Worm (Caenorhabditis elegans) whole organism, late embryonic: ENCODE data around the gene F16G10.1.

Experiments
- F13H6.1 ChIP-seq: sonication (generic microtip); optimal IDR thresholded peaks from 2 replicates; lab custom pipeline; 2016; ENCODE audit warnings: missing genetic modification characterization, missing compliant biosample characterization
- ama-1 ChIP-seq: fragments of 150-350 bp; optimal IDR thresholded peaks from 2 replicates; lab custom pipeline; 2014
- dve-1 ChIP-seq: sonication (generic microtip); optimal IDR thresholded peaks from 2 replicates; lab custom pipeline; 2017; ENCODE audit warnings: antibody characterized with exemption, mild to moderate bottlenecking, missing genetic modification characterization, missing compliant biosample characterization
- fkh-10 ChIP-seq: fragments of 150-350 bp; optimal IDR thresholded peaks from 2 replicates; lab custom pipeline; 2014; ENCODE audit warnings: missing biosample characterization, missing genetic modification reagents, missing genetic modification characterization
- nfya-1 ChIP-seq: sonication (generic microtip); optimal IDR thresholded peaks from 2 replicates; lab custom pipeline; 2017; ENCODE audit warnings: missing genetic modification characterization, mild to moderate bottlenecking, missing compliant biosample characterization, antibody characterized with exemption, moderate library complexity
- nhr-11 ChIP-seq: fragments of 150-350 bp; optimal IDR thresholded peaks from 2 replicates; lab custom pipeline; 2014; ENCODE audit warnings: missing biosample characterization, missing genetic modification characterization
- pqm-1 ChIP-seq: sonication (generic microtip); optimal IDR thresholded peaks from 2 replicates; lab custom pipeline; 2016; ENCODE audit warnings: missing genetic modification characterization, missing compliant biosample characterization
- rnt-1 ChIP-seq: sonication (generic microtip); optimal IDR thresholded peaks from 2 replicates; lab custom pipeline; 2016; ENCODE audit warnings: missing genetic modification characterization, missing compliant biosample characterization

DNA sequence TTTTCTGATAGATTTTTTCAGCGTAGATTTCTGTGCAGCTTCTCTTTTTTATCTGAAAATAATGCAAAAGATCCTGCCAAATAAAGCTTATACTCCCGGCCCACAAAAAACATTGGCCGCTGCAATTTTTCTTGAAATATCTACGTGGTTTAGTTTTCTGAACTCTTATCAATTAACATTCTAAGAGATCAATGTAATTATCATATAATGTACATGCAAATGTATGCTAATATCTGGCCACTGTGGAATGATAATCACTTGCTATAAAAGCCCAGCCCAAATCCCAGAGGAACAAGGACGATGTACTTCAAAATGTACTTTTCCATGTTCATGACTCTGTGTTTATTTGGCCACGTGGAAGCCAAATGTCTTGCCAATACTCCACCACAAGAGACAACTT, 49.6 kb upstream of the F16G10.1 start, which contains the start of gene F43C11.2:
- TF ChIP-seq nhr-11 (tag; lab: Kevin White, UChicago) (no peak), fkh-10 (GFP tag; lab: Kevin White, UChicago) (no peak), dve-1 (tag; lab: Kevin White, UChicago) (no peak), ama-1 (lab: Kevin White, UChicago) (no peak), pqm-1 (no peak), rnt-1 (tag; lab: Kevin White, UChicago) (no peak), nfya-1 (tag; lab: Kevin White, UChicago) (no peak), F13H6.1 (tag; lab: Kevin White, UChicago) (no peak)
